Fruit fly (Drosophila melanogaster) whole organism, wandering third instar larva: ENCODE measurements around the gene Paics.

Source experiments
- Abd-B ChIP-seq: fragments of >200 bp; optimal IDR thresholded peaks from 2 replicates; lab custom pipeline; 2017; ENCODE audit warnings: missing biosample characterization, missing genetic modification characterization
- CG32264 ChIP-seq: fragments of 200-800 bp; sonication (Bioruptor generic); optimal IDR thresholded peaks from 2 replicates; lab custom pipeline; 2016; ENCODE audit warnings: missing biosample characterization, missing genetic modification characterization
- CG9705 ChIP-seq: fragments of 200-800 bp; sonication (Bioruptor generic); optimal IDR thresholded peaks from 2 replicates; lab custom pipeline; 2018; ENCODE audit warnings: missing biosample characterization, mild to moderate bottlenecking, missing genetic modification characterization
- CrebA ChIP-seq: fragments of 200-800 bp; sonication (Bioruptor generic); optimal IDR thresholded peaks from 2 replicates; lab custom pipeline; 2016; ENCODE audit warnings: missing biosample characterization, mild to moderate bottlenecking, missing genetic modification characterization, borderline replicate concordance
- Dfd ChIP-seq: fragments of >200 bp; optimal IDR thresholded peaks from 2 replicates; lab custom pipeline; 2017; ENCODE audit warnings: missing biosample characterization, missing genetic modification characterization
- Dif ChIP-seq: fragments of 200-275, 200-300 bp; sonication (Bioruptor generic); optimal IDR thresholded peaks from 2 replicates; lab custom pipeline; 2018; ENCODE audit warnings: missing biosample characterization, missing genetic modification characterization; ENCODE audit not compliant: partially characterized antibody
- GATAd ChIP-seq: sonication (Bioruptor generic); optimal IDR thresholded peaks from 2 replicates; lab custom pipeline; 2016; ENCODE audit warnings: missing biosample characterization, missing genetic modification characterization
- HLH106 ChIP-seq: fragments of 200-800 bp; optimal IDR thresholded peaks from 3 replicates; lab custom pipeline; 2019; ENCODE audit warnings: missing biosample characterization, mild to moderate bottlenecking, missing genetic modification characterization, moderate library complexity
- Hnf4 ChIP-seq: fragments of 200-800 bp; sonication (Bioruptor generic); optimal IDR thresholded peaks from 2 replicates; lab custom pipeline; 2016; ENCODE audit warnings: missing biosample characterization, mild to moderate bottlenecking, missing genetic modification characterization
- Hr78 ChIP-seq: fragments of >200 bp; optimal IDR thresholded peaks from 2 replicates; lab custom pipeline; 2017; ENCODE audit warnings: missing biosample characterization, missing genetic modification characterization
- Hr83 ChIP-seq: fragments of 200-300 bp; sonication (Bioruptor generic); optimal IDR thresholded peaks from 2 replicates; lab custom pipeline; 2016; ENCODE audit warnings: missing biosample characterization, mild to moderate bottlenecking, missing genetic modification characterization, moderate library complexity; ENCODE audit not compliant: poor library complexity, severe bottlenecking
- Jra ChIP-seq: sonication (Bioruptor generic); optimal IDR thresholded peaks from 2 replicates; lab custom pipeline; 2016; ENCODE audit warnings: missing biosample characterization, missing genetic modification characterization
- Mio ChIP-seq: sonication (Bioruptor generic); optimal IDR thresholded peaks from 2 replicates; lab custom pipeline; 2016; ENCODE audit warnings: missing biosample characterization, missing genetic modification characterization
- Myc ChIP-seq: fragments of >200 bp; optimal IDR thresholded peaks from 2 replicates; lab custom pipeline; 2017
- N ChIP-seq: fragments of >200 bp; optimal IDR thresholded peaks from 2 replicates; lab custom pipeline; 2018; ENCODE audit warnings: missing biosample characterization, missing external identifiers, missing genetic modification characterization
- OdsH ChIP-seq: fragments of 200-800 bp; sonication (Bioruptor generic); optimal IDR thresholded peaks from 2 replicates; lab custom pipeline; 2016; ENCODE audit warnings: missing biosample characterization, mild to moderate bottlenecking, missing genetic modification characterization
- Rel ChIP-seq, 2 experiments: fragments of 200-800 bp; sonication (Bioruptor generic) in 1 of 2; optimal IDR thresholded peaks; 2 replicates in 1 of 2; 3 replicates in 1 of 2; lab custom pipeline; 2016 to 2019; ENCODE audit warnings: mild to moderate bottlenecking in 2 of 2, missing biosample characterization in 2 of 2, missing genetic modification characterization in 2 of 2, moderate library complexity in 1 of 2
- Vsx2 ChIP-seq: fragments of 200-300, 225-300 bp; sonication (Bioruptor generic); optimal IDR thresholded peaks from 2 replicates; lab custom pipeline; 2018; ENCODE audit warnings: missing biosample characterization, missing genetic modification characterization; ENCODE audit not compliant: partially characterized antibody
- br ChIP-seq: fragments of 200-800 bp; sonication (Bioruptor generic); optimal IDR thresholded peaks from 2 replicates; lab custom pipeline; 2016; ENCODE audit warnings: missing biosample characterization, missing genetic modification characterization
- brk ChIP-seq: fragments of 200-800 bp; sonication (Bioruptor generic); optimal IDR thresholded peaks from 2 replicates; lab custom pipeline; 2016; ENCODE audit warnings: missing biosample characterization, mild to moderate bottlenecking, missing genetic modification characterization
- dl ChIP-seq, 2 experiments: fragments of 175-275, 200-275 bp in 1 of 2; fragments of 200-275 bp in 1 of 2; sonication (Bioruptor generic); optimal IDR thresholded peaks; lab custom pipeline; 2018; ENCODE audit warnings: mild to moderate bottlenecking in 2 of 2, missing biosample characterization in 2 of 2, missing genetic modification characterization in 2 of 2, moderate library complexity in 2 of 2; ENCODE audit not compliant: partially characterized antibody in 2 of 2, insufficient read depth in 1 of 2
- dmrt93B ChIP-seq: fragments of 200-800 bp; sonication (Bioruptor generic); optimal IDR thresholded peaks from 2 replicates; lab custom pipeline; 2018; ENCODE audit warnings: missing biosample characterization, mild to moderate bottlenecking, missing genetic modification characterization
- dsf ChIP-seq: sonication (Bioruptor generic); optimal IDR thresholded peaks from 2 replicates; lab custom pipeline; 2016; ENCODE audit warnings: missing biosample characterization, missing genetic modification characterization, borderline replicate concordance
- ey ChIP-seq: fragments of 200-800 bp; sonication (Bioruptor generic); optimal IDR thresholded peaks from 2 replicates; lab custom pipeline; 2016; ENCODE audit warnings: missing biosample characterization, missing genetic modification characterization
- foxo ChIP-seq, 2 experiments: fragments of 200-800 bp; sonication (Bioruptor generic); optimal IDR thresholded peaks; 2 replicates in 1 of 2; 3 replicates in 1 of 2; lab custom pipeline; 2016 to 2017; ENCODE audit warnings: missing biosample characterization in 2 of 2, missing genetic modification characterization in 2 of 2
- fru ChIP-seq: fragments of 200-800 bp; sonication (Bioruptor generic); optimal IDR thresholded peaks from 3 replicates; lab custom pipeline; 2016; ENCODE audit warnings: missing biosample characterization, mild to moderate bottlenecking, missing genetic modification characterization
- h ChIP-seq: fragments of 200-800 bp; sonication (Bioruptor generic); optimal IDR thresholded peaks from 3 replicates; lab custom pipeline; 2016; ENCODE audit warnings: missing biosample characterization, mild to moderate bottlenecking, missing genetic modification characterization
- jim ChIP-seq: fragments of 175-275, 200-325 bp; sonication (Bioruptor generic); optimal IDR thresholded peaks from 2 replicates; lab custom pipeline; 2016; ENCODE audit warnings: missing biosample characterization, mild to moderate bottlenecking, missing genetic modification characterization
- lola ChIP-seq: fragments of >200 bp; optimal IDR thresholded peaks from 2 replicates; lab custom pipeline; 2017; ENCODE audit warnings: missing biosample characterization, missing genetic modification characterization
- pan ChIP-seq: fragments of >200 bp; optimal IDR thresholded peaks from 2 replicates; lab custom pipeline; 2017
- psq ChIP-seq: fragments of 200-800 bp; sonication (Bioruptor generic); optimal IDR thresholded peaks from 3 replicates; lab custom pipeline; 2017; ENCODE audit warnings: missing biosample characterization, mild to moderate bottlenecking, missing genetic modification characterization, moderate library complexity
- rgr ChIP-seq: fragments of 200-800 bp; sonication (Bioruptor generic); optimal IDR thresholded peaks from 3 replicates; lab custom pipeline; 2016; ENCODE audit warnings: missing biosample characterization, mild to moderate bottlenecking, missing genetic modification characterization
- sage ChIP-seq: fragments of 200-800 bp; sonication (Bioruptor generic); optimal IDR thresholded peaks from 2 replicates; lab custom pipeline; 2016; ENCODE audit warnings: missing biosample characterization, mild to moderate bottlenecking, missing genetic modification characterization
- sv ChIP-seq: fragments of 200-800 bp; sonication (Bioruptor generic); optimal IDR thresholded peaks from 3 replicates; lab custom pipeline; 2016; ENCODE audit warnings: missing biosample characterization, missing genetic modification characterization
- usp ChIP-seq: fragments of >200 bp; optimal IDR thresholded peaks from 2 replicates; lab custom pipeline; 2017; ENCODE audit warnings: missing biosample characterization, missing genetic modification characterization
- woc ChIP-seq: sonication (Bioruptor generic); optimal IDR thresholded peaks from 2 replicates; lab custom pipeline; 2016; ENCODE audit warnings: missing biosample characterization, mild to moderate bottlenecking, missing genetic modification characterization

Gene Paics

dm6 chrX:12722009-12722408 lies 38.4 kb downstream of the Paics start:
- no peak for TF ChIP-seq br (GFP tag; lab: Kevin White, UChicago)
- no peak for TF ChIP-seq HLH106 (tag; lab: Kevin White, UChicago)
- TF ChIP-seq dsf (GFP tag; lab: Kevin White, UChicago), result no peak
- no peak for TF ChIP-seq usp (GFP tag; lab: Kevin White, UChicago)
- TF ChIP-seq ey, result no peak
- TF ChIP-seq sage (GFP tag; lab: Kevin White, UChicago), result no peak
- TF ChIP-seq Vsx2 (GFP tag; lab: Kevin White, UChicago), result no peak
- TF ChIP-seq jim, result no peak
- TF ChIP-seq Rel (GFP tag; optimal IDR thresholded peaks at IDR 0.05; lab: Kevin White, UChicago), result no peak
- TF ChIP-seq Rel (tag; optimal IDR thresholded peaks at IDR 0.05; lab: Kevin White, UChicago), result no peak
- no peak for TF ChIP-seq OdsH (GFP tag; lab: Kevin White, UChicago)
- TF ChIP-seq Hr78 (GFP tag; lab: Kevin White, UChicago), result no peak

- no peak for TF ChIP-seq Rel (GFP tag; optimal IDR thresholded peaks at IDR 0.05; lab: Kevin White, UChicago)
- peak; percentile 1 for TF ChIP-seq Rel (tag; optimal IDR thresholded peaks at IDR 0.05; lab: Kevin White, UChicago)
- TF ChIP-seq N (GFP tag; lab: Kevin White, UChicago), result no peak
- TF ChIP-seq usp (GFP tag; lab: Kevin White, UChicago), result no peak
- peak; percentile 65 for TF ChIP-seq Dfd (GFP tag; lab: Kevin White, UChicago)
- no peak for TF ChIP-seq Myc (lab: Kevin White, UChicago)
Measured at dm6 chrX:12721111-12721869, 39.1 kb downstream of the Paics start.

- TF ChIP-seq sage (GFP tag; lab: Kevin White, UChicago) (no peak), Rel (GFP tag; optimal IDR thresholded peaks at IDR 0.05; lab: Kevin White, UChicago) (no peak), Rel (tag; optimal IDR thresholded peaks at IDR 0.05; lab: Kevin White, UChicago) (no peak), dmrt93B (GFP tag; lab: Kevin White, UChicago) (no peak), foxo (GFP tag; optimal IDR thresholded peaks at IDR 0.05; lab: Kevin White, UChicago) (no peak), OdsH (GFP tag; lab: Kevin White, UChicago) (no peak), CG9705 (GFP tag; lab: Kevin White, UChicago) (no peak), Jra (GFP tag; lab: Kevin White, UChicago) (no peak), brk (no peak), CrebA (GFP tag; lab: Kevin White, UChicago) (no peak), Myc (lab: Kevin White, UChicago) (no peak), Mio (GFP tag; lab: Kevin White, UChicago) (no peak), psq (GFP tag; lab: Kevin White, UChicago) (peak; percentile 87), Abd-B (no peak), GATAd (GFP tag; lab: Kevin White, UChicago) (no peak), pan (lab: Kevin White, UChicago) (no peak), fru (no peak), Dif (GFP tag; lab: Kevin White, UChicago) (peak; percentile 10), h (GFP tag; lab: Kevin White, UChicago) (peak; percentile 0), lola (no peak), HLH106 (tag; lab: Kevin White, UChicago) (no peak), N (GFP tag; lab: Kevin White, UChicago) (no peak), ey (no peak), dl (GFP tag; optimal IDR thresholded peaks at IDR 0.05; lab: Kevin White, UChicago; ENCODE audit: insufficient read depth in 1 of 2, partially characterized antibody in 2 of 2) (peak in 1 of 2 experiments; percentile 38), sv (GFP tag; lab: Kevin White, UChicago) (no peak), Hr83 (GFP tag; lab: Kevin White, UChicago) (no peak), usp (GFP tag; lab: Kevin White, UChicago) (no peak), Hnf4 (GFP tag; lab: Kevin White, UChicago) (no peak), rgr (GFP tag; lab: Kevin White, UChicago) (no peak), CG32264 (no peak), woc (GFP tag; lab: Kevin White, UChicago) (no peak)
Measured at dm6 chrX:12719940-12720355, 40.5 kb downstream of the Paics start.
